Worm (Caenorhabditis elegans) whole organism, early embryonic: ENCODE results near the gene F43E12.1.

Experiments used
- hmg-4 ChIP-seq: fragments of 200-800 bp; sonication (Bioruptor generic); optimal IDR thresholded peaks from 2 replicates; lab custom pipeline; 2018; ENCODE audit warnings: mild to moderate bottlenecking, missing genetic modification characterization, missing compliant biosample characterization
- hnd-1 ChIP-seq: sonication (generic microtip); optimal IDR thresholded peaks from 2 replicates; lab custom pipeline; 2016; ENCODE audit warnings: missing genetic modification characterization, missing compliant biosample characterization
- tra-4 ChIP-seq: sonication (generic microtip); optimal IDR thresholded peaks from 2 replicates; lab custom pipeline; 2017; ENCODE audit warnings: missing genetic modification characterization, missing compliant biosample characterization

- TF ChIP-seq hmg-4 (GFP tag; lab: Kevin White, UChicago): no peak
- TF ChIP-seq hnd-1 (tag; lab: Kevin White, UChicago): no peak
- TF ChIP-seq tra-4 (tag; lab: Kevin White, UChicago): no peak
Observed at ce11 chrX:7131206-7131605, 46.2 kb upstream of the F43E12.1 start.
